Fruit fly (Drosophila melanogaster): ENCODE results near the gene CG13643.

CG13643 gene

DNA sequence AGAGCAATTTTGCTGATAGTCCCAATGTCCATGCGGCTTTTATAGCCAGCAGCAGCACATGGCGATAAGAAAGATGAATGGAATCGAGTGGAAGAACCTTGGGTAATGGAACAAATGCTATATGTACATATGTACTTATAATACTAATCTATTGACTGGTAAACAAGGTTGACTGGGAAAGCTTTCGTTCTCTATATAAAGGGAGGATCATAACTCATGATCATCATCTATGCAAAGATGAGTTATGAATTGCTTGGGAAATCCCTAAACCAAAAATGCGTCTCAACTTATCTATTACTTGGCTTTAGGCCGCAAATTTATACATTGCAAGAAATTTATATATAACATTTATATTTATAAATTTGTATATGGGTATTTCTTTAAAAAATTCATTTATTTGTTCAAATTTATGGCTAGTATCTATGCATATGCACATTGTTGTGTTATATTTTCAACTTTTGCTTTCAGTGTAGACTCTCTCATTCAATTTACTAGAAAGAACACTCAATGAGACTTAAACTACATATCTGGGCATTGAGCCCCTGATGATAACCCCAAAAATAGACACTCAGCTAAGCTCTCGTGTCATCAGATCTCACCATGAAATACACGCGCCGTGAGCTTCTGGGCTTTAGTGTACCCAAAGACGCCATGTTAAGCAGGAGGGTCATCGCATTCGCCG is 40.9 kb downstream of the CG13643 start, which contains the start of the genes Srg1 and Elal (continued):
- TF ChIP-seq CG34422 (GFP tag; IDR thresholded peaks at IDR 0.05) (no peak), Ets97D (GFP tag; optimal IDR thresholded peaks at IDR 0.05) (no peak), CG2199 (GFP tag; IDR thresholded peaks at IDR 0.05) (no peak), crc (GFP tag; optimal IDR thresholded peaks at IDR 0.05) (no peak), z (GFP tag; IDR thresholded peaks at IDR 0.05) (no peak), B-H1 (GFP tag; IDR thresholded peaks at IDR 0.05) (no peak), da (GFP tag; optimal IDR thresholded peaks at IDR 0.05) (no peak), Side (GFP tag; optimal IDR thresholded peaks at IDR 0.05) (no peak), CG12744 (GFP tag; optimal IDR thresholded peaks at IDR 0.05) (no peak), wdn (GFP tag; IDR thresholded peaks at IDR 0.05) (0 out of 2 replicates have a peak, but pooled peaks have one; percentile 14), CG11723 (GFP tag; optimal IDR thresholded peaks at IDR 0.05) (no peak), CG33557 (GFP tag; optimal IDR thresholded peaks at IDR 0.05) (no peak), CG6813 (GFP tag; optimal IDR thresholded peaks at IDR 0.05) (no peak), CG32532 (GFP tag; IDR thresholded peaks at IDR 0.05) (peak; percentile 53; the same call in 1 of the 2 replicates), CG9215 (GFP tag; IDR thresholded peaks at IDR 0.05) (no peak), rib (GFP tag; IDR thresholded peaks at IDR 0.05) (no peak), CG12299 (tag; optimal IDR thresholded peaks at IDR 0.05) (no peak), CG13775 (GFP tag; optimal IDR thresholded peaks at IDR 0.05) (peak; percentile 7), tio (GFP tag; optimal IDR thresholded peaks at IDR 0.05) (no peak), CG8089 (GFP tag; optimal IDR thresholded peaks at IDR 0.05) (no peak), nerfin-1 (tag; optimal IDR thresholded peaks at IDR 0.05) (no peak), pzg (GFP tag; optimal IDR thresholded peaks at IDR 0.05) (no peak), crol (GFP tag; IDR thresholded peaks at IDR 0.05) (no peak), CG4282 (GFP tag; optimal IDR thresholded peaks at IDR 0.05) (no peak), CG7786 (GFP tag; optimal IDR thresholded peaks at IDR 0.05) (no peak), CG7372 (GFP tag; IDR thresholded peaks at IDR 0.05) (no peak), klu (GFP tag; IDR thresholded peaks at IDR 0.05) (no peak), eyg (GFP tag; optimal IDR thresholded peaks at IDR 0.05) (no peak), prd (optimal IDR thresholded peaks at IDR 0.05) (no peak), prd (GFP tag; IDR thresholded peaks at IDR 0.05) (peak; percentile 61; the same call in 1 of the 3 replicates), ap (GFP tag; IDR thresholded peaks at IDR 0.05) (no peak), Dll (GFP tag; IDR thresholded peaks at IDR 0.05; ENCODE audit: partially characterized antibody) (no peak), CG2120 (GFP tag; optimal IDR thresholded peaks at IDR 0.05) (peak; percentile 25), CG6791 (GFP tag; IDR thresholded peaks at IDR 0.05; ENCODE audit: partially characterized antibody) (no peak), sens (GFP tag) (peak; percentile 88), CG31388 (GFP tag; optimal IDR thresholded peaks at IDR 0.05) (no peak), dysf (GFP tag; IDR thresholded peaks at IDR 0.05) (peak; percentile 41; the same call in 1 of the 3 replicates), CG12104 (GFP tag; optimal IDR thresholded peaks at IDR 0.05) (no peak), sisA (GFP tag; IDR thresholded peaks at IDR 0.05) (no peak), Xbp1 (GFP tag; optimal IDR thresholded peaks at IDR 0.05) (peak; percentile 6), abd-A (tag; optimal IDR thresholded peaks at IDR 0.05) (no peak), Poxn (GFP tag; IDR thresholded peaks at IDR 0.05) (no peak), trem (tag; optimal IDR thresholded peaks at IDR 0.05) (no peak), zen2 (GFP tag; IDR thresholded peaks at IDR 0.05; ENCODE audit: partially characterized antibody) (no peak), vnd (GFP tag; IDR thresholded peaks at IDR 0.05; ENCODE audit: partially characterized antibody) (no peak), run (tag; optimal IDR thresholded peaks at IDR 0.05) (no peak), CoRest (tag; optimal IDR thresholded peaks at IDR 0.05) (peak; percentile 41), D (optimal IDR thresholded peaks at IDR 0.05) (no peak), D (GFP tag; optimal IDR thresholded peaks at IDR 0.05) (no peak), sob (GFP tag; IDR thresholded peaks at IDR 0.05) (peak; percentile 56; the same call in 1 of the 2 replicates), br (optimal IDR thresholded peaks at IDR 0.05) (no peak), chif (GFP tag; optimal IDR thresholded peaks at IDR 0.05) (no peak)
